Worm (Caenorhabditis elegans) whole organism, mixed stage, embryonic: ENCODE data around the gene col-178.

Experiments
- bed-3 ChIP-seq: fragments of 200-800 bp; sonication (Bioruptor generic); optimal IDR thresholded peaks from 3 replicates; lab custom pipeline; 2018; ENCODE audit warnings: mild to moderate bottlenecking, missing genetic modification characterization, moderate library complexity, missing compliant biosample characterization
- blmp-1 ChIP-seq: fragments of 150-350 bp; optimal IDR thresholded peaks from 2 replicates; lab custom pipeline; 2014; ENCODE audit warnings: missing biosample characterization, missing genetic modification characterization
- ceh-39 ChIP-seq: fragments of 150-350 bp; optimal IDR thresholded peaks from 2 replicates; lab custom pipeline; 2014; ENCODE audit warnings: missing biosample characterization, missing genetic modification characterization
- ceh-43 ChIP-seq: fragments of 200-800 bp; sonication (Bioruptor generic); optimal IDR thresholded peaks from 2 replicates; lab custom pipeline; 2018; ENCODE audit warnings: mild to moderate bottlenecking, missing genetic modification characterization, moderate library complexity, missing compliant biosample characterization
- ceh-83 ChIP-seq: fragments of 200-800 bp; sonication (Bioruptor generic); optimal IDR thresholded peaks from 2 replicates; lab custom pipeline; 2018; ENCODE audit warnings: mild to moderate bottlenecking, missing genetic modification characterization, missing compliant biosample characterization
- ces-1 ChIP-seq: fragments of 150-350 bp; optimal IDR thresholded peaks from 2 replicates; lab custom pipeline; 2014; ENCODE audit warnings: missing biosample characterization, missing genetic modification reagents, missing genetic modification characterization
- cnd-1 ChIP-seq: fragments of 200-800 bp; sonication (Bioruptor generic); optimal IDR thresholded peaks from 2 replicates; lab custom pipeline; 2018; ENCODE audit warnings: mild to moderate bottlenecking, missing genetic modification characterization, missing compliant biosample characterization
- elt-1 ChIP-seq: sonication (generic microtip); optimal IDR thresholded peaks from 2 replicates; lab custom pipeline; 2017; ENCODE audit warnings: missing genetic modification characterization, mild to moderate bottlenecking, missing compliant biosample characterization, antibody characterized with exemption, moderate library complexity, borderline replicate concordance; ENCODE audit not compliant: insufficient read depth
- elt-3 ChIP-seq: fragments of 150-350 bp; optimal IDR thresholded peaks from 2 replicates; lab custom pipeline; 2014; ENCODE audit warnings: missing biosample characterization, missing genetic modification characterization
- flh-1 ChIP-seq: fragments of 200-800 bp; sonication (Bioruptor generic); optimal IDR thresholded peaks from 2 replicates; lab custom pipeline; 2018; ENCODE audit warnings: mild to moderate bottlenecking, missing genetic modification characterization, moderate library complexity, missing compliant biosample characterization
- ham-2 ChIP-seq: fragments of 200-800 bp; sonication (Bioruptor generic); optimal IDR thresholded peaks from 2 replicates; lab custom pipeline; 2018; ENCODE audit warnings: mild to moderate bottlenecking, missing genetic modification characterization, missing compliant biosample characterization
- hlh-1 ChIP-seq: fragments of 150-350 bp; optimal IDR thresholded peaks from 2 replicates; lab custom pipeline; 2014; ENCODE audit warnings: missing biosample characterization, missing genetic modification reagents, missing genetic modification characterization
- lin-13 ChIP-seq: fragments of 150-350 bp; optimal IDR thresholded peaks from 2 replicates; lab custom pipeline; 2014; ENCODE audit warnings: missing biosample characterization, missing genetic modification characterization
- lin-32 ChIP-seq: fragments of 200-800 bp; sonication (Bioruptor generic); optimal IDR thresholded peaks from 2 replicates; lab custom pipeline; 2018; ENCODE audit warnings: mild to moderate bottlenecking, missing genetic modification characterization, missing compliant biosample characterization
- lsy-2 ChIP-seq: fragments of 150-350 bp; optimal IDR thresholded peaks from 2 replicates; lab custom pipeline; 2014; ENCODE audit warnings: missing biosample characterization, missing genetic modification characterization
- mab-5 ChIP-seq: fragments of 150-350 bp; optimal IDR thresholded peaks from 2 replicates; lab custom pipeline; 2014; ENCODE audit warnings: missing biosample characterization, missing genetic modification characterization
- mep-1 ChIP-seq: fragments of 150-350 bp; optimal IDR thresholded peaks from 2 replicates; lab custom pipeline; 2017; ENCODE audit warnings: missing biosample characterization, missing genetic modification reagents, missing genetic modification characterization, inconsistent platforms
- mls-2 ChIP-seq: sonication (generic microtip); optimal IDR thresholded peaks from 2 replicates; lab custom pipeline; 2016; ENCODE audit warnings: mild to moderate bottlenecking, missing genetic modification characterization, moderate library complexity, missing compliant biosample characterization
- nhr-12 ChIP-seq: fragments of 150-350 bp; optimal IDR thresholded peaks from 2 replicates; lab custom pipeline; 2014; ENCODE audit warnings: missing biosample characterization, missing genetic modification characterization
- nhr-237 ChIP-seq: fragments of 150-350 bp; optimal IDR thresholded peaks from 2 replicates; lab custom pipeline; 2014; ENCODE audit warnings: missing biosample characterization, missing genetic modification characterization
- nhr-28 ChIP-seq: fragments of 150-350 bp; optimal IDR thresholded peaks from 2 replicates; lab custom pipeline; 2014; ENCODE audit warnings: missing biosample characterization, missing genetic modification characterization
- nhr-76 ChIP-seq: sonication (generic microtip); optimal IDR thresholded peaks from 2 replicates; lab custom pipeline; 2017; ENCODE audit warnings: missing biosample characterization, missing genetic modification characterization
- pha-4 ChIP-seq: fragments of 150-350 bp; optimal IDR thresholded peaks from 2 replicates; lab custom pipeline; 2018; ENCODE audit warnings: missing biosample characterization, missing genetic modification reagents, missing genetic modification characterization
- sem-2 ChIP-seq: fragments of 200-800 bp; sonication (Bioruptor generic); optimal IDR thresholded peaks from 2 replicates; lab custom pipeline; 2018; ENCODE audit warnings: mild to moderate bottlenecking, missing genetic modification characterization, missing compliant biosample characterization
- snpc-4 ChIP-seq: fragments of 150-350 bp; optimal IDR thresholded peaks from 2 replicates; lab custom pipeline; 2014; ENCODE audit warnings: missing biosample characterization, missing genetic modification characterization
- sptf-1 ChIP-seq: sonication (generic microtip); optimal IDR thresholded peaks from 2 replicates; lab custom pipeline; 2017; ENCODE audit warnings: mild to moderate bottlenecking, missing genetic modification characterization, moderate library complexity, missing compliant biosample characterization
- tbx-8 ChIP-seq: fragments of 200-800 bp; sonication (Bioruptor generic); optimal IDR thresholded peaks from 2 replicates; lab custom pipeline; 2018; ENCODE audit warnings: mild to moderate bottlenecking, missing genetic modification characterization, moderate library complexity, missing compliant biosample characterization
- unc-120 ChIP-seq: sonication (generic microtip); optimal IDR thresholded peaks from 2 replicates; lab custom pipeline; 2017; ENCODE audit warnings: missing genetic modification characterization, missing compliant biosample characterization; ENCODE audit not compliant: poor library complexity, severe bottlenecking
- unc-39 ChIP-seq: fragments of 150-350 bp; optimal IDR thresholded peaks from 2 replicates; lab custom pipeline; 2014; ENCODE audit warnings: missing biosample characterization, missing genetic modification characterization
- unc-62 ChIP-seq: fragments of 150-350 bp; optimal IDR thresholded peaks from 2 replicates; lab custom pipeline; 2014; ENCODE audit warnings: missing biosample characterization, missing genetic modification reagents, missing genetic modification characterization
- zip-8 ChIP-seq: fragments of 150-350 bp; optimal IDR thresholded peaks from 2 replicates; lab custom pipeline; 2014; ENCODE audit warnings: missing biosample characterization, missing genetic modification characterization

Gene col-178

DNA sequence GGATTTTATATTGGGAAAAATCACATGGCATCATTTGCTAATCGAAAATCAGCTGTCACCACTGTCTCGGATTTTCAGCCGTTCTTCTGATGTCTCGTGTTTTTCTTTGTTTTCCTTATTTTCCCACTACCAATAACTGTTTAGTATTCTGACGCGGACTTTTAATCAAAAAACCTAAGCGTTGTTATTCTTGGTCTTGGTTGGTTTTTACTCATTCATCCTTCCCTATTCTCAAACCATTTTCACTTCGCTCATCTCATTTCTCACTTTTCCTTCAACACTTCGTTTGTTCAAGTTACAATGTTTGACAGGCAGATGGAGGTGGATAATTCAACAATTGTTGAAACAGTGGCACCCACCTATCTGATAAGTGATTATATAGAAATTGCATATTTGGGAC lies 20.7 kb upstream of the col-178 start, which contains the start of gene gnrr-6:
Gene gnrr-6, plus strand, starts transcription at position 301 of the 400 bp plus-strand sequence.
- TF ChIP-seq ceh-43 (GFP tag; lab: Kevin White, UChicago) (no peak), flh-1 (GFP tag; lab: Kevin White, UChicago) (no peak), unc-120 (no peak), ham-2 (GFP tag; lab: Kevin White, UChicago) (no peak), lin-13 (tag; lab: Kevin White, UChicago) (no peak), sptf-1 (no peak), mls-2 (tag; lab: Kevin White, UChicago) (no peak), mab-5 (no peak), mep-1 (tag; lab: Kevin White, UChicago) (no peak), blmp-1 (tag; lab: Kevin White, UChicago) (no peak), unc-39 (no peak), lsy-2 (tag; lab: Kevin White, UChicago) (no peak), nhr-28 (no peak), bed-3 (no peak), zip-8 (tag; lab: Kevin White, UChicago) (no peak)
- TF ChIP-seq, all 35 proteins: peak for 0

ce11 chrX:11185498-11185897 lies 13.8 kb upstream of the col-178 start, which contains the start of gene gnrr-7:
Gene gnrr-7 (plus strand): TSS chrX:11185798.
- TF ChIP-seq mls-2 (tag; lab: Kevin White, UChicago) (no peak), ces-1 (GFP tag; lab: Kevin White, UChicago) (no peak), elt-1 (tag; lab: Kevin White, UChicago) (no peak), ceh-43 (GFP tag; lab: Kevin White, UChicago) (no peak), nhr-12 (no peak)
- TF ChIP-seq, all 35 proteins: peak for 0

DNA sequence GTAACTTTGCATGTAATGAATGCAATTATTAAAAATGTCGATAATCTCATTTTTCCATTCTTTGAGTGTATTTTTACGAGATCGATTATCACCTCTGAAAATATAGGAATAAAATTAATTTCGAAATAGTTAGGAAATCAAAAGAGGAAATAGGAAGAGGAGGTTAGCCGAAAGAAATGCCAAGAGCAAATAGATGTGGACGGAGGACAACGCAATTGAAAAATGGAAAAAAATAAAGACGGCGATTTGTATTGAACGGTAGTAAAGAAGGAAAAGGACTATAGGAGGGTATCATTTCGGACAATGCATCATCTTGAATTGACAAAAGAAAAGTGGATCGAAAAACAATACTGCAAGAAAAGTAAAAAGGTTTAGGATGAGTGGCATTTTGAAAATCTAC lies 9.7 kb upstream of the col-178 start, which contains the start of gene F13D2.1:
Gene F13D2.1, minus strand, starts transcription at position 101 of the 400 bp plus-strand sequence.
- TF ChIP-seq nhr-76 (no peak), ham-2 (GFP tag; lab: Kevin White, UChicago) (no peak), ceh-43 (GFP tag; lab: Kevin White, UChicago) (no peak), ceh-83 (GFP tag; lab: Kevin White, UChicago) (no peak), ceh-39 (tag; lab: Kevin White, UChicago) (no peak), nhr-28 (no peak), elt-1 (tag; lab: Kevin White, UChicago) (no peak), snpc-4 (no peak)

ce11 chrX:11190443-11190842 lies 8.8 kb upstream of the col-178 start:
- no peak for TF ChIP-seq mab-5
- no peak for TF ChIP-seq ham-2 (GFP tag; lab: Kevin White, UChicago)
- TF ChIP-seq flh-1 (GFP tag; lab: Kevin White, UChicago), result no peak
- TF ChIP-seq sem-2 (GFP tag; lab: Kevin White, UChicago), result no peak
- TF ChIP-seq elt-1 (tag; lab: Kevin White, UChicago), result peak; percentile 29
- peak; percentile 20 for TF ChIP-seq unc-120
- no peak for TF ChIP-seq tbx-8 (GFP tag; lab: Kevin White, UChicago)
- peak; percentile 26 for TF ChIP-seq unc-62 (GFP tag; lab: Kevin White, UChicago)
- TF ChIP-seq lin-13 (tag; lab: Kevin White, UChicago), result no peak
- TF ChIP-seq lin-32 (GFP tag; lab: Kevin White, UChicago), result no peak
- TF ChIP-seq zip-8 (tag; lab: Kevin White, UChicago), result no peak
- TF ChIP-seq bed-3, result no peak
- TF ChIP-seq, all 35 proteins: peak for 3

- TF ChIP-seq ham-2 (GFP tag; lab: Kevin White, UChicago), result no peak
- TF ChIP-seq pha-4 (tag; lab: Kevin White, UChicago), result no peak
- TF ChIP-seq hlh-1 (tag; lab: Kevin White, UChicago), result peak; percentile 90
- TF ChIP-seq nhr-237 (tag; lab: Kevin White, UChicago), result no peak
- no peak for TF ChIP-seq lin-13 (tag; lab: Kevin White, UChicago)
- no peak for TF ChIP-seq nhr-12
- TF ChIP-seq sptf-1, result no peak
- TF ChIP-seq blmp-1 (tag; lab: Kevin White, UChicago), result no peak
- TF ChIP-seq zip-8 (tag; lab: Kevin White, UChicago), result no peak
These were observed 5.6 kb upstream of the col-178 start for ce11 chrX:11193670-11194069.

- TF ChIP-seq flh-1 (GFP tag; lab: Kevin White, UChicago) (no peak), ceh-83 (GFP tag; lab: Kevin White, UChicago) (no peak), nhr-28 (no peak), lsy-2 (tag; lab: Kevin White, UChicago) (no peak), mls-2 (tag; lab: Kevin White, UChicago) (no peak), blmp-1 (tag; lab: Kevin White, UChicago) (no peak), ces-1 (GFP tag; lab: Kevin White, UChicago) (no peak), ceh-39 (tag; lab: Kevin White, UChicago) (no peak), elt-1 (tag; lab: Kevin White, UChicago) (no peak), unc-120 (no peak), sem-2 (GFP tag; lab: Kevin White, UChicago) (no peak), tbx-8 (GFP tag; lab: Kevin White, UChicago) (no peak), ceh-43 (GFP tag; lab: Kevin White, UChicago) (no peak), lin-13 (tag; lab: Kevin White, UChicago) (no peak), pha-4 (tag; lab: Kevin White, UChicago) (no peak), lin-32 (GFP tag; lab: Kevin White, UChicago) (no peak), elt-3 (no peak), mab-5 (no peak), cnd-1 (tag; lab: Kevin White, UChicago) (no peak)
These were observed 2.5 kb upstream of the col-178 start, which contains the start of gene C34F6.1 for ce11 chrX:11196741-11197140. Gene C34F6.1 (minus strand): TSS chrX:11196841.
